Fruit fly (Drosophila melanogaster): ENCODE data around the gene CG31076.
A peak's percentile ranks its signal among the peaks of the same experiment; 100 is the strongest.

CG31076 gene

dm6 chr3R:26988412-26988981, 1.2 kb downstream of the CG31076 start, which contains the start of gene CG31075:
CG31075 (minus strand) TSS chr3R:26988517.
- TF ChIP-seq CG13204 (GFP tag; optimal IDR thresholded peaks at IDR 0.05) (no peak), CG17806 (tag; optimal IDR thresholded peaks at IDR 0.05) (peak; percentile 95), CG8159 (tag; optimal IDR thresholded peaks at IDR 0.05) (peak; percentile 94), Pif1A (GFP tag; optimal IDR thresholded peaks at IDR 0.05) (peak; percentile 93), gl (tag; optimal IDR thresholded peaks at IDR 0.05) (peak; percentile 73), EcR (GFP tag; optimal IDR thresholded peaks at IDR 0.05) (peak; percentile 60), fd96Ca (GFP tag; IDR thresholded peaks at IDR 0.05) (peak; percentile 88), CG12605 (GFP tag; IDR thresholded peaks at IDR 0.05) (peak; percentile 98), CG4496 (GFP tag; IDR thresholded peaks at IDR 0.05) (peak; percentile 98), CG10348 (GFP tag; IDR thresholded peaks at IDR 0.05) (peak; percentile 73), CG34367 (tag; optimal IDR thresholded peaks at IDR 0.05) (peak; percentile 68), Ets98B (GFP tag; IDR thresholded peaks at IDR 0.05) (peak; percentile 93), D1 (tag; optimal IDR thresholded peaks at IDR 0.05) (peak; percentile 84), Pif1B (GFP tag; optimal IDR thresholded peaks at IDR 0.05) (peak; percentile 90), CG8301 (tag; optimal IDR thresholded peaks at IDR 0.05) (peak; percentile 88), Snoo (tag; optimal IDR thresholded peaks at IDR 0.05) (peak; percentile 82), rn (GFP tag; IDR thresholded peaks at IDR 0.05) (peak; percentile 77), CG32121 (GFP tag; IDR thresholded peaks at IDR 0.05) (peak; percentile 91), CG14655 (GFP tag; optimal IDR thresholded peaks at IDR 0.05) (peak; percentile 86), CG15710 (tag; optimal IDR thresholded peaks at IDR 0.05) (peak; percentile 85), CG9948 (tag; optimal IDR thresholded peaks at IDR 0.05) (peak; percentile 87)

- TF ChIP-seq Snoo (tag; optimal IDR thresholded peaks at IDR 0.05) (no peak), CG34367 (tag; optimal IDR thresholded peaks at IDR 0.05) (no peak), CG9948 (tag; optimal IDR thresholded peaks at IDR 0.05) (no peak), Pif1B (GFP tag; optimal IDR thresholded peaks at IDR 0.05) (no peak), CG13204 (GFP tag; optimal IDR thresholded peaks at IDR 0.05) (no peak), CG17806 (tag; optimal IDR thresholded peaks at IDR 0.05) (no peak), CG8301 (tag; optimal IDR thresholded peaks at IDR 0.05) (no peak), CG15710 (tag; optimal IDR thresholded peaks at IDR 0.05) (no peak), CG4496 (GFP tag; IDR thresholded peaks at IDR 0.05) (no peak), CG10348 (GFP tag; IDR thresholded peaks at IDR 0.05) (no peak), D1 (tag; optimal IDR thresholded peaks at IDR 0.05) (no peak), fd96Ca (GFP tag; IDR thresholded peaks at IDR 0.05) (no peak)
Observed at dm6 chr3R:26987455-26987854, 2.2 kb downstream of the CG31076 start.

DNA sequence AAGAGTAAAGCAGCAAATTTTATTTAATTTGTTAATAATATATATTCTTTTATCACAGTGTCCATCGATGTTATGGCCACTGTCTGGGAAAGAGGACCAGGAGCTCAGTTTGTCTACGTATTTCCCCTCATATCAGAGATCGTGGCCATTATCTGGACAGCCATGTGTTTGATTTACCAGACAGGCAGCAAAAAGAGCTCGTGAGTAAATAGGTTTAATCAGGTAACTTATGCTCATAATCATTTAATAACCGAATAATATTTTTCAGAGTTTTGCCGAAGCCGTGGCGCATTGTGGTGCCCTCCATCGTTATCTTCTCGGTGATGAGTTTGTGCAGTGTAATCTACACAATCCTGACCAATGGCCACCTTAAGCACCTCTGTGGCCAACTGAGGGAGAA, 5.2 kb downstream of the CG31076 start:
- TF ChIP-seq rn (GFP tag; IDR thresholded peaks at IDR 0.05) (no peak), Pif1A (GFP tag; optimal IDR thresholded peaks at IDR 0.05) (no peak), Snoo (tag; optimal IDR thresholded peaks at IDR 0.05) (no peak), CG8301 (tag; optimal IDR thresholded peaks at IDR 0.05) (no peak), EcR (GFP tag; optimal IDR thresholded peaks at IDR 0.05) (no peak), CG15710 (tag; optimal IDR thresholded peaks at IDR 0.05) (no peak)

dm6 chr3R:26982106-26982505, 7.5 kb downstream of the CG31076 start:
- TF ChIP-seq CG17806 (tag; optimal IDR thresholded peaks at IDR 0.05) (no peak), Ets98B (GFP tag; IDR thresholded peaks at IDR 0.05) (no peak), Snoo (tag; optimal IDR thresholded peaks at IDR 0.05) (no peak), CG8301 (tag; optimal IDR thresholded peaks at IDR 0.05) (no peak)

dm6 chr3R:26980282-26980691, 9.4 kb downstream of the CG31076 start:
- TF ChIP-seq Ets98B (GFP tag; IDR thresholded peaks at IDR 0.05) (peak; percentile 30; the same call in 1 of the 2 replicates), gl (tag; optimal IDR thresholded peaks at IDR 0.05) (no peak), CG32121 (GFP tag; IDR thresholded peaks at IDR 0.05) (0 out of 2 replicates have a peak, but pooled peaks have one; percentile 17), CG34367 (tag; optimal IDR thresholded peaks at IDR 0.05) (no peak), CG8159 (tag; optimal IDR thresholded peaks at IDR 0.05) (no peak), CG13204 (GFP tag; optimal IDR thresholded peaks at IDR 0.05) (no peak), CG12605 (GFP tag; IDR thresholded peaks at IDR 0.05) (peak; percentile 59), EcR (GFP tag; optimal IDR thresholded peaks at IDR 0.05) (peak; percentile 65)

- no peak for TF ChIP-seq CG14655 (GFP tag; optimal IDR thresholded peaks at IDR 0.05)
- TF ChIP-seq CG4496 (GFP tag; IDR thresholded peaks at IDR 0.05) = no peak
- no peak for TF ChIP-seq fd96Ca (GFP tag; IDR thresholded peaks at IDR 0.05)
- TF ChIP-seq CG10348 (GFP tag; IDR thresholded peaks at IDR 0.05) = no peak
- no peak for TF ChIP-seq gl (tag; optimal IDR thresholded peaks at IDR 0.05)
- no peak for TF ChIP-seq CG8301 (tag; optimal IDR thresholded peaks at IDR 0.05)
- no peak for TF ChIP-seq rn (GFP tag; IDR thresholded peaks at IDR 0.05)
- TF ChIP-seq Pif1B (GFP tag; optimal IDR thresholded peaks at IDR 0.05) = no peak
- no peak for TF ChIP-seq Pif1A (GFP tag; optimal IDR thresholded peaks at IDR 0.05)
- TF ChIP-seq CG17806 (tag; optimal IDR thresholded peaks at IDR 0.05) = no peak
- no peak for TF ChIP-seq CG12605 (GFP tag; IDR thresholded peaks at IDR 0.05)
- no peak for TF ChIP-seq CG34367 (tag; optimal IDR thresholded peaks at IDR 0.05)
Observed at dm6 chr3R:26978241-26978640, 11.4 kb downstream of the CG31076 start, which contains the start of the genes CG14253 and CG46313. CG14253 (plus strand) TSS chr3R:26978541. CG46313 (plus strand) TSS chr3R:26978541.

DNA sequence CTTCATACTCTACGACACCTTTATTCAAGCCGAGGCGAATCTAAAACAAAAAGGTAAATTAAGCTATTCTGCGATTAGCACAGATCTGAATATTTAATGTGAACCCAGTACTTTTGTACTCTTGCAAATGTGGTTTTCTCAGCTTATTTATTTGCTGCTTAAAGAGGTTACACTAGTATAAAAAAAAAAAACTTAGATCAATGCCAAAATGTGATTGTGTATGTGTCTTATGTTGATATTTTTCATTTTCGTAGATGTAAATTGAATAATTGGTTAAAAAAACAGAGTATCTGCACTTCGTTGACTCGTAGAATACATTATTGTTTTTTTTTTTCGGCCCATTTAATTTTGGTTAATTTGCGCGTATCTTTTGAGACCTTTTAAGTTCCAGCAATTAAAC, 19.9 kb downstream of the CG31076 start:
- TF ChIP-seq CG8159 (tag; optimal IDR thresholded peaks at IDR 0.05) = no peak
- no peak for TF ChIP-seq Ets98B (GFP tag; IDR thresholded peaks at IDR 0.05)
- TF ChIP-seq CG34367 (tag; optimal IDR thresholded peaks at IDR 0.05) = no peak
- no peak for TF ChIP-seq gl (tag; optimal IDR thresholded peaks at IDR 0.05)
- no peak for TF ChIP-seq CG8301 (tag; optimal IDR thresholded peaks at IDR 0.05)
- TF ChIP-seq Pif1B (GFP tag; optimal IDR thresholded peaks at IDR 0.05) = no peak
- TF ChIP-seq EcR (GFP tag; optimal IDR thresholded peaks at IDR 0.05) = no peak
- no peak for TF ChIP-seq CG4496 (GFP tag; IDR thresholded peaks at IDR 0.05)
- TF ChIP-seq fd96Ca (GFP tag; IDR thresholded peaks at IDR 0.05) = no peak
- TF ChIP-seq CG12605 (GFP tag; IDR thresholded peaks at IDR 0.05) = no peak
- no peak for TF ChIP-seq CG17806 (tag; optimal IDR thresholded peaks at IDR 0.05)
- TF ChIP-seq CG9948 (tag; optimal IDR thresholded peaks at IDR 0.05) = no peak
- TF ChIP-seq CG10348 (GFP tag; IDR thresholded peaks at IDR 0.05) = no peak
- no peak for TF ChIP-seq rn (GFP tag; IDR thresholded peaks at IDR 0.05)
- TF ChIP-seq CG32121 (GFP tag; IDR thresholded peaks at IDR 0.05) = no peak
- no peak for TF ChIP-seq Snoo (tag; optimal IDR thresholded peaks at IDR 0.05)
- no peak for TF ChIP-seq CG14655 (GFP tag; optimal IDR thresholded peaks at IDR 0.05)
- no peak for TF ChIP-seq CG15710 (tag; optimal IDR thresholded peaks at IDR 0.05)
- no peak for TF ChIP-seq D1 (tag; optimal IDR thresholded peaks at IDR 0.05)
- TF ChIP-seq CG13204 (GFP tag; optimal IDR thresholded peaks at IDR 0.05) = no peak
